Fruit fly (Drosophila melanogaster) whole organism, embryonic: Measurements from ENCODE around the gene PGRP-LA.

Source experiments
- Abd-B ChIP-seq: fragments of 200-800 bp; sonication (Bioruptor generic); optimal IDR thresholded peaks from 2 replicates; lab custom pipeline; 2018; ENCODE audit warnings: missing biosample characterization, mild to moderate bottlenecking, missing genetic modification characterization, moderate library complexity
- Aef1 ChIP-seq: fragments of 200-800 bp; sonication (Bioruptor generic); IDR thresholded peaks from 3 replicates; pipeline ENCODE4 v1.3.6; 2022; ENCODE audit warnings: missing biosample characterization, missing genetic modification characterization
- Asciz ChIP-seq: fragments of 200-800 bp; sonication (Bioruptor generic); optimal IDR thresholded peaks from 2 replicates; lab custom pipeline; 2017; ENCODE audit warnings: missing biosample characterization, mild to moderate bottlenecking, missing genetic modification characterization, missing genetic modification reagents
- Blimp-1 ChIP-seq: fragments of 200-800 bp; sonication (Bioruptor generic); optimal IDR thresholded peaks from 3 replicates; lab custom pipeline; 2018; ENCODE audit warnings: missing biosample characterization, missing genetic modification characterization, mild to moderate bottlenecking, moderate library complexity, missing genetic modification reagents
- BtbVII ChIP-seq: fragments of 200-800 bp; sonication (Bioruptor generic); optimal IDR thresholded peaks from 3 replicates; lab custom pipeline; 2017; ENCODE audit warnings: missing biosample characterization, mild to moderate bottlenecking, missing genetic modification characterization
- CG10274 ChIP-seq: fragments of 200-800 bp; sonication (Bioruptor generic); optimal IDR thresholded peaks from 3 replicates; lab custom pipeline; 2017; ENCODE audit warnings: missing biosample characterization, mild to moderate bottlenecking, missing genetic modification characterization
- CG10431 ChIP-seq: fragments of 200-800 bp; sonication (Bioruptor generic); optimal IDR thresholded peaks from 3 replicates; lab custom pipeline; 2018; ENCODE audit warnings: missing biosample characterization, mild to moderate bottlenecking, missing genetic modification characterization
- CG11504 ChIP-seq: fragments of 200-800 bp; sonication (Bioruptor generic); optimal IDR thresholded peaks from 3 replicates; lab custom pipeline; 2019; ENCODE audit warnings: missing biosample characterization, mild to moderate bottlenecking, missing genetic modification characterization, moderate library complexity
- CG11695 ChIP-seq: fragments of 200-800 bp; sonication (Bioruptor generic); IDR thresholded peaks from 3 replicates; pipeline ENCODE4 v1.3.6; 2022; ENCODE audit warnings: missing biosample characterization, missing genetic modification characterization
- CG12155 ChIP-seq: fragments of 200-800 bp; sonication (Bioruptor generic); optimal IDR thresholded peaks from 3 replicates; lab custom pipeline; 2016; ENCODE audit warnings: missing biosample characterization, missing genetic modification characterization
- CG12219 ChIP-seq: fragments of 200-800 bp; sonication (Bioruptor generic); optimal IDR thresholded peaks from 3 replicates; lab custom pipeline; 2018; ENCODE audit warnings: missing biosample characterization, mild to moderate bottlenecking, missing genetic modification characterization
- CG1233 ChIP-seq: fragments of 200-800 bp; sonication (Bioruptor generic); optimal IDR thresholded peaks from 4 replicates; lab custom pipeline; 2018; ENCODE audit warnings: missing biosample characterization, mild to moderate bottlenecking, missing genetic modification characterization
- CG15269 ChIP-seq: fragments of 200-800 bp; sonication (Bioruptor generic); optimal IDR thresholded peaks from 2 replicates; lab custom pipeline; 2018; ENCODE audit warnings: missing biosample characterization, mild to moderate bottlenecking, missing genetic modification characterization, moderate library complexity
- CG15601 ChIP-seq: fragments of 200-800 bp; sonication (Bioruptor generic); optimal IDR thresholded peaks from 3 replicates; lab custom pipeline; 2019; ENCODE audit warnings: missing biosample characterization, mild to moderate bottlenecking, missing genetic modification characterization, moderate library complexity
- CG18599 ChIP-seq: fragments of 200-800 bp; sonication (Bioruptor generic); optimal IDR thresholded peaks from 3 replicates; lab custom pipeline; 2017; ENCODE audit warnings: missing biosample characterization, missing genetic modification characterization, mild to moderate bottlenecking, moderate library complexity, missing genetic modification reagents
- CG2678 ChIP-seq: fragments of 200-800 bp; sonication (Bioruptor generic); optimal IDR thresholded peaks from 3 replicates; lab custom pipeline; 2019; ENCODE audit warnings: missing biosample characterization, mild to moderate bottlenecking, missing genetic modification characterization, moderate library complexity
- CG30403 ChIP-seq: fragments of 200-800 bp; sonication (Bioruptor generic); optimal IDR thresholded peaks from 3 replicates; lab custom pipeline; 2016; ENCODE audit warnings: missing biosample characterization, missing genetic modification characterization
- CG3163 ChIP-seq: fragments of 200-800 bp; sonication (Bioruptor generic); optimal IDR thresholded peaks from 3 replicates; lab custom pipeline; 2016; ENCODE audit warnings: missing biosample characterization, missing genetic modification characterization
- CG32532 ChIP-seq: fragments of 200-800 bp; sonication (Bioruptor generic); IDR thresholded peaks from 2 replicates; pipeline ENCODE4 v1.3.6; 2022; ENCODE audit warnings: missing biosample characterization, missing genetic modification characterization
- CG32772 ChIP-seq: fragments of 200-800 bp; sonication (Bioruptor generic); IDR thresholded peaks from 2 replicates; pipeline ENCODE4 v1.3.6; 2022; ENCODE audit warnings: missing biosample characterization, missing genetic modification characterization
- CG6765 ChIP-seq: fragments of 200-800 bp; sonication (Bioruptor generic); optimal IDR thresholded peaks from 3 replicates; lab custom pipeline; 2017; ENCODE audit warnings: missing biosample characterization, mild to moderate bottlenecking, missing genetic modification characterization
- CG7928 ChIP-seq: fragments of 200-800 bp; sonication (Bioruptor generic); optimal IDR thresholded peaks from 2 replicates; lab custom pipeline; 2017; ENCODE audit warnings: missing biosample characterization, mild to moderate bottlenecking, missing genetic modification characterization
- CG8290 ChIP-seq, 3 experiments: fragments of 200-800 bp; sonication (Bioruptor generic); optimal IDR thresholded peaks; 2 replicates each; lab custom pipeline; 2016 to 2019; ENCODE audit warnings: missing biosample characterization in 3 of 3, missing genetic modification characterization in 3 of 3, mild to moderate bottlenecking in 2 of 3, moderate library complexity in 1 of 3
- CG8944 ChIP-seq: fragments of 200-800 bp; sonication (Bioruptor generic); optimal IDR thresholded peaks from 3 replicates; lab custom pipeline; 2016; ENCODE audit warnings: missing biosample characterization, missing genetic modification characterization
- CTCF ChIP-seq: fragments of 200-800 bp; sonication (Bioruptor generic); optimal IDR thresholded peaks from 2 replicates; lab custom pipeline; 2017; ENCODE audit warnings: missing biosample characterization, mild to moderate bottlenecking, missing genetic modification characterization, moderate library complexity
- Dp ChIP-seq: fragments of 200-800 bp; sonication (Bioruptor generic); optimal IDR thresholded peaks from 2 replicates; lab custom pipeline; 2018; ENCODE audit warnings: missing biosample characterization, mild to moderate bottlenecking, missing genetic modification characterization, moderate library complexity
- H2.0 ChIP-seq: fragments of 200-800 bp; sonication (Bioruptor generic); IDR thresholded peaks from 2 replicates; pipeline ENCODE4 v1.3.6; 2022; ENCODE audit warnings: missing biosample characterization, missing genetic modification characterization
- HLH4C ChIP-seq: fragments of 200-800 bp; sonication (Bioruptor generic); IDR thresholded peaks from 3 replicates; pipeline ENCODE4 v1.3.6; 2022; ENCODE audit warnings: missing biosample characterization, missing genetic modification characterization; ENCODE audit not compliant: partially characterized antibody
- Hsf ChIP-seq: fragments of 200-800 bp; sonication (Bioruptor generic); optimal IDR thresholded peaks from 3 replicates; lab custom pipeline; 2016; ENCODE audit warnings: missing biosample characterization, missing genetic modification characterization
- Lpt ChIP-seq: fragments of >200 bp; optimal IDR thresholded peaks from 2 replicates; lab custom pipeline; 2018; ENCODE audit warnings: missing biosample characterization, missing genetic modification characterization
- Ptx1 ChIP-seq: fragments of 200-800 bp; sonication (Bioruptor generic); IDR thresholded peaks from 2 replicates; pipeline ENCODE4 v1.3.6; 2022; ENCODE audit warnings: missing biosample characterization, missing genetic modification characterization
- Sox100B ChIP-seq: fragments of 200-800 bp; sonication (Bioruptor generic); optimal IDR thresholded peaks from 3 replicates; lab custom pipeline; 2018; ENCODE audit warnings: missing biosample characterization, mild to moderate bottlenecking, missing genetic modification characterization
- ab ChIP-seq: fragments of 200-800 bp; sonication (Bioruptor generic); optimal IDR thresholded peaks from 2 replicates; lab custom pipeline; 2016; ENCODE audit warnings: missing biosample characterization, missing genetic modification characterization
- ase ChIP-seq: fragments of 200-800 bp; sonication (Bioruptor generic); IDR thresholded peaks from 3 replicates; pipeline ENCODE4 v1.3.6; 2022; ENCODE audit warnings: missing biosample characterization, missing genetic modification characterization
- chif ChIP-seq, 2 experiments: fragments of 200-800 bp; sonication (Bioruptor generic); optimal IDR thresholded peaks; 3 replicates each; lab custom pipeline; 2016; ENCODE audit warnings: missing biosample characterization in 2 of 2, missing genetic modification characterization in 2 of 2
- crc ChIP-seq: fragments of 200-800 bp; sonication (Bioruptor generic); optimal IDR thresholded peaks from 2 replicates; lab custom pipeline; 2016; ENCODE audit warnings: missing biosample characterization, missing genetic modification characterization
- dimm ChIP-seq: fragments of 200-800 bp; sonication (Bioruptor generic); IDR thresholded peaks from 2 replicates; pipeline ENCODE4 v1.3.6; 2022; ENCODE audit warnings: missing biosample characterization, missing genetic modification characterization
- dmrt99B ChIP-seq: fragments of 200-800 bp; sonication (Bioruptor generic); optimal IDR thresholded peaks from 2 replicates; lab custom pipeline; 2018; ENCODE audit warnings: missing biosample characterization, mild to moderate bottlenecking, missing genetic modification characterization, moderate library complexity
- dysf ChIP-seq: fragments of 200-800 bp; sonication (Bioruptor generic); IDR thresholded peaks from 3 replicates; pipeline ENCODE4 v1.3.6; 2022; ENCODE audit warnings: missing biosample characterization, missing genetic modification characterization
- grau ChIP-seq: fragments of 200-800 bp; optimal IDR thresholded peaks from 3 replicates; lab custom pipeline; 2019; ENCODE audit warnings: missing biosample characterization, mild to moderate bottlenecking, missing genetic modification characterization, moderate library complexity
- jumu ChIP-seq: fragments of 200-800 bp; sonication (Bioruptor generic); optimal IDR thresholded peaks from 3 replicates; lab custom pipeline; 2016; ENCODE audit warnings: missing biosample characterization, missing genetic modification characterization
- klu ChIP-seq: fragments of 200-800 bp; sonication (Bioruptor generic); IDR thresholded peaks from 2 replicates; pipeline ENCODE4 v1.3.6; 2022; ENCODE audit warnings: missing biosample characterization, missing genetic modification characterization
- maf-S ChIP-seq: fragments of 200-800 bp; sonication (Bioruptor generic); optimal IDR thresholded peaks from 2 replicates; lab custom pipeline; 2016; ENCODE audit warnings: missing biosample characterization, missing genetic modification characterization
- mld ChIP-seq: fragments of 200-800 bp; sonication (Bioruptor generic); IDR thresholded peaks from 3 replicates; pipeline ENCODE4 v1.3.6; 2022; ENCODE audit warnings: missing biosample characterization, missing genetic modification characterization; ENCODE audit not compliant: partially characterized antibody
- onecut ChIP-seq: fragments of 200-800 bp; sonication (Bioruptor generic); IDR thresholded peaks from 2 replicates; pipeline ENCODE4 v1.3.6; 2022; ENCODE audit warnings: missing biosample characterization, missing genetic modification characterization
- pb ChIP-seq: fragments of 200-800 bp; sonication (Bioruptor generic); optimal IDR thresholded peaks from 3 replicates; lab custom pipeline; 2016; ENCODE audit warnings: missing biosample characterization, missing genetic modification characterization
- sisA ChIP-seq: fragments of 200-800 bp; sonication (Bioruptor generic); IDR thresholded peaks from 2 replicates; pipeline ENCODE4 v1.3.6; 2022; ENCODE audit warnings: missing biosample characterization, missing genetic modification characterization
- sna ChIP-seq: fragments of 200-800 bp; sonication (Bioruptor generic); IDR thresholded peaks from 2 replicates; pipeline ENCODE4 v1.3.6; 2022; ENCODE audit warnings: missing biosample characterization, missing genetic modification characterization; ENCODE audit not compliant: partially characterized antibody
- ttk ChIP-seq: fragments of 200-800 bp; sonication (Bioruptor generic); IDR thresholded peaks from 2 replicates; pipeline ENCODE4 v2.1.2; 2022; ENCODE audit warnings: missing biosample characterization, missing genetic modification characterization
- zfh1 ChIP-seq: fragments of 200-800 bp; sonication (Bioruptor generic); IDR thresholded peaks from 3 replicates; pipeline ENCODE4 v1.3.6; 2022; ENCODE audit warnings: missing biosample characterization, missing genetic modification characterization

The PGRP-LA gene

dm6 chr3L:9333745-9334382 is at the start of gene PGRP-LA (continued):
- no peak for TF ChIP-seq CG15601 (tag; lab: Kevin White, UChicago)
- TF ChIP-seq H2.0 (GFP tag; lab: Robert Waterston, UW), result peak; percentile 29; the same call in 1 of the 2 replicates
- peak; percentile 81 for TF ChIP-seq CG32532 (GFP tag; lab: Robert Waterston, UW)
- TF ChIP-seq Lpt, result no peak
- TF ChIP-seq CG8944 (GFP tag; lab: Kevin White, UChicago), result no peak
- no peak for TF ChIP-seq CG18599 (GFP tag; lab: Kevin White, UChicago)
- no peak for TF ChIP-seq CG1233 (GFP tag; lab: Kevin White, UChicago)
- no peak for TF ChIP-seq CG12155 (GFP tag; lab: Kevin White, UChicago)
- no peak for TF ChIP-seq CG8290 (GFP tag; optimal IDR thresholded peaks at IDR 0.05; lab: Kevin White, UChicago)
- TF ChIP-seq CG8290 (tag; optimal IDR thresholded peaks at IDR 0.05; lab: Kevin White, UChicago), result peak in 1 of 2 experiments; percentile 40
- no peak for TF ChIP-seq Blimp-1 (GFP tag; lab: Kevin White, UChicago)
- TF ChIP-seq dmrt99B (tag; lab: Kevin White, UChicago), result peak; percentile 25
- no peak for TF ChIP-seq CG11695 (GFP tag; lab: Robert Waterston, UW)
- no peak for TF ChIP-seq dimm
- TF ChIP-seq CG3163 (GFP tag; lab: Kevin White, UChicago), result no peak
- no peak for TF ChIP-seq crc (GFP tag; lab: Kevin White, UChicago)
- peak; percentile 12 for TF ChIP-seq CG30403
- no peak for TF ChIP-seq Abd-B (GFP tag; lab: Kevin White, UChicago)
- TF ChIP-seq BtbVII, result peak; percentile 13
- peak; percentile 37; the same call in 1 of the 3 replicates for TF ChIP-seq Aef1 (GFP tag; lab: Robert Waterston, UW)
- peak; percentile 21 for TF ChIP-seq CG6765
- no peak for TF ChIP-seq mld (GFP tag; lab: Robert Waterston, UW)
- peak; percentile 45 for TF ChIP-seq CG11504 (tag; lab: Kevin White, UChicago)
- peak; percentile 11; the same call in 1 of the 2 replicates for TF ChIP-seq sisA (GFP tag; lab: Robert Waterston, UW)
- peak; percentile 19 for TF ChIP-seq CG10431 (GFP tag; lab: Kevin White, UChicago)
- TF ChIP-seq CG2678, result no peak
- TF ChIP-seq chif (GFP tag; optimal IDR thresholded peaks at IDR 0.05; lab: Kevin White, UChicago), result no peak
- TF ChIP-seq maf-S (GFP tag; lab: Kevin White, UChicago), result no peak
- TF ChIP-seq dysf (GFP tag; lab: Robert Waterston, UW), result peak; percentile 68; the same call in 2 of the 3 replicates
- peak; percentile 51 for TF ChIP-seq CG15269 (tag; lab: Kevin White, UChicago)
- TF ChIP-seq Dp (GFP tag; lab: Kevin White, UChicago), result peak; percentile 9
- TF ChIP-seq CG7928, result no peak
- peak; percentile 52 for TF ChIP-seq onecut (GFP tag; lab: Robert Waterston, UW)
- TF ChIP-seq Sox100B (GFP tag; lab: Kevin White, UChicago), result peak; percentile 20
- no peak for TF ChIP-seq klu (GFP tag; lab: Robert Waterston, UW)
- TF ChIP-seq Ptx1 (GFP tag; lab: Robert Waterston, UW), result peak; percentile 44; the same call in 1 of the 2 replicates
- TF ChIP-seq ttk (GFP tag; lab: Robert Waterston, UW), result no peak
- TF ChIP-seq CG12219 (GFP tag; lab: Kevin White, UChicago), result no peak
- TF ChIP-seq jumu (GFP tag; lab: Kevin White, UChicago), result no peak
- TF ChIP-seq zfh1 (GFP tag; lab: Robert Waterston, UW), result peak; percentile 34; the same call in 1 of the 3 replicates
- TF ChIP-seq CTCF, result peak; percentile 95
- peak; percentile 30 for TF ChIP-seq Hsf
- no peak for TF ChIP-seq pb (GFP tag; lab: Kevin White, UChicago)
- TF ChIP-seq ase (GFP tag; lab: Robert Waterston, UW), result peak; percentile 24; the same call in 1 of the 3 replicates
- no peak for TF ChIP-seq CG32772 (GFP tag; lab: Robert Waterston, UW)
- TF ChIP-seq HLH4C (GFP tag; lab: Robert Waterston, UW), result no peak
- TF ChIP-seq sna (GFP tag; lab: Robert Waterston, UW), result no peak
- no peak for TF ChIP-seq CG10274 (GFP tag; lab: Kevin White, UChicago)
- TF ChIP-seq grau (tag; lab: Kevin White, UChicago), result peak; percentile 39
- TF ChIP-seq ab (GFP tag; lab: Kevin White, UChicago), result no peak
- peak; percentile 29 for TF ChIP-seq Asciz (GFP tag; lab: Kevin White, UChicago)
